Fruit fly (Drosophila melanogaster) whole organism, embryonic: ENCODE measurements around the gene CG6005.

ENCODE experiments used
- ATbp ChIP-seq: fragments of 200-800 bp; sonication (Bioruptor generic); optimal IDR thresholded peaks from 2 replicates; lab custom pipeline; 2017; ENCODE audit warnings: missing biosample characterization, mild to moderate bottlenecking, missing genetic modification characterization, missing genetic modification reagents
- Abd-B ChIP-seq: fragments of 200-800 bp; sonication (Bioruptor generic); optimal IDR thresholded peaks from 2 replicates; lab custom pipeline; 2018; ENCODE audit warnings: missing biosample characterization, mild to moderate bottlenecking, missing genetic modification characterization, moderate library complexity
- Atf6 ChIP-seq: fragments of 200-800 bp; sonication (Bioruptor generic); IDR thresholded peaks from 2 replicates; pipeline ENCODE4 v1.3.6; 2022; ENCODE audit warnings: missing biosample characterization, missing genetic modification characterization
- B-H2 ChIP-seq: fragments of 200-800 bp; sonication (Bioruptor generic); optimal IDR thresholded peaks from 2 replicates; lab custom pipeline; 2018; ENCODE audit warnings: missing biosample characterization, mild to moderate bottlenecking, missing genetic modification characterization
- CG10959 ChIP-seq: fragments of 200-800 bp; sonication (Bioruptor generic); IDR thresholded peaks from 2 replicates; pipeline ENCODE4 v1.3.6; 2022; ENCODE audit warnings: missing biosample characterization, missing genetic modification characterization
- CG12104 ChIP-seq: fragments of 200-800 bp; sonication (Bioruptor generic); optimal IDR thresholded peaks from 3 replicates; lab custom pipeline; 2016; ENCODE audit warnings: missing biosample characterization, missing genetic modification characterization
- CG12769 ChIP-seq: fragments of 200-800 bp; sonication (Bioruptor generic); optimal IDR thresholded peaks from 2 replicates; lab custom pipeline; 2019; ENCODE audit warnings: missing biosample characterization, mild to moderate bottlenecking, missing genetic modification characterization, moderate library complexity
- CG13624 ChIP-seq: fragments of 200-800 bp; sonication (Bioruptor generic); optimal IDR thresholded peaks from 2 replicates; lab custom pipeline; 2016; ENCODE audit warnings: missing biosample characterization, missing genetic modification characterization
- CG14710 ChIP-seq: fragments of 200-800 bp; sonication (Bioruptor generic); optimal IDR thresholded peaks from 3 replicates; lab custom pipeline; 2019; ENCODE audit warnings: missing biosample characterization, mild to moderate bottlenecking, missing genetic modification characterization, moderate library complexity
- CG14860 ChIP-seq: fragments of 200-800 bp; sonication (Bioruptor generic); IDR thresholded peaks from 3 replicates; pipeline ENCODE4 v1.3.6; 2022; ENCODE audit warnings: missing biosample characterization, missing genetic modification characterization; ENCODE audit not compliant: partially characterized antibody
- CG1647 ChIP-seq: fragments of 200-800 bp; sonication (Bioruptor generic); optimal IDR thresholded peaks from 3 replicates; lab custom pipeline; 2016; ENCODE audit warnings: missing biosample characterization, missing genetic modification characterization
- CG17568 ChIP-seq: fragments of 200-800 bp; sonication (Bioruptor generic); optimal IDR thresholded peaks from 2 replicates; lab custom pipeline; 2018; ENCODE audit warnings: missing biosample characterization, mild to moderate bottlenecking, missing genetic modification characterization, moderate library complexity
- CG1792 ChIP-seq: fragments of 200-800 bp; sonication (Bioruptor generic); optimal IDR thresholded peaks from 2 replicates; lab custom pipeline; 2016; ENCODE audit warnings: missing biosample characterization, missing genetic modification characterization
- CG18476 ChIP-seq: fragments of 200-800 bp; sonication (Bioruptor generic); optimal IDR thresholded peaks from 2 replicates; lab custom pipeline; 2016; ENCODE audit warnings: missing biosample characterization, mild to moderate bottlenecking, missing genetic modification characterization
- CG32767 ChIP-seq: fragments of 200-800 bp; sonication (Bioruptor generic); IDR thresholded peaks from 2 replicates; pipeline ENCODE4 v1.3.6; 2022; ENCODE audit warnings: missing biosample characterization, missing genetic modification characterization
- CG3726 ChIP-seq: fragments of 200-800 bp; sonication (Bioruptor generic); IDR thresholded peaks from 3 replicates; pipeline ENCODE4, ENCODE4 v1.3.6; 2022; ENCODE audit warnings: missing biosample characterization, missing genetic modification characterization
- CG3995 ChIP-seq: fragments of 200-800 bp; sonication (Bioruptor generic); optimal IDR thresholded peaks from 3 replicates; lab custom pipeline; 2016; ENCODE audit warnings: missing biosample characterization, missing genetic modification characterization
- CG4707 ChIP-seq: fragments of 200-800 bp; sonication (Bioruptor generic); optimal IDR thresholded peaks from 2 replicates; lab custom pipeline; 2018; ENCODE audit warnings: missing biosample characterization, mild to moderate bottlenecking, missing genetic modification characterization, moderate library complexity
- Dip2 ChIP-seq: fragments of 200-800 bp; sonication (Bioruptor generic); IDR thresholded peaks from 2 replicates; pipeline ENCODE4 v1.3.6; 2022; ENCODE audit warnings: missing biosample characterization, missing genetic modification characterization
- Drgx ChIP-seq: fragments of 200-800 bp; sonication (Bioruptor generic); IDR thresholded peaks from 2 replicates; pipeline ENCODE4 v1.3.6; 2022; ENCODE audit warnings: missing biosample characterization, missing genetic modification characterization
- E2f2 ChIP-seq: fragments of 200-800 bp; sonication (Bioruptor generic); IDR thresholded peaks from 2 replicates; pipeline ENCODE4 v1.3.6; 2022; ENCODE audit warnings: missing biosample characterization, missing genetic modification characterization
- GATAe ChIP-seq: fragments of 200-800 bp; sonication (Bioruptor generic); conservative IDR thresholded peaks from 2 replicates; pipeline ENCODE4 v1.3.6; 2022; ENCODE audit warnings: missing biosample characterization, missing genetic modification characterization
- HLH3B ChIP-seq: fragments of 200-800 bp; sonication (Bioruptor generic); IDR thresholded peaks from 2 replicates; pipeline ENCODE4 v1.3.6; 2022; ENCODE audit warnings: missing biosample characterization, missing genetic modification characterization
- Hr51 ChIP-seq, 2 experiments: fragments of 200-800 bp; sonication (Bioruptor generic); optimal IDR thresholded peaks; 2 replicates in 1 of 2; 3 replicates in 1 of 2; lab custom pipeline; 2016 to 2018; ENCODE audit warnings: missing biosample characterization in 2 of 2, missing genetic modification characterization in 2 of 2, mild to moderate bottlenecking in 1 of 2, moderate library complexity in 1 of 2
- Lpt ChIP-seq: fragments of >200 bp; optimal IDR thresholded peaks from 2 replicates; lab custom pipeline; 2018; ENCODE audit warnings: missing biosample characterization, missing genetic modification characterization
- Mes4 ChIP-seq: fragments of 200-800 bp; sonication (Bioruptor generic); optimal IDR thresholded peaks from 2 replicates; lab custom pipeline; 2016; ENCODE audit warnings: missing biosample characterization, missing genetic modification characterization
- NK7.1 ChIP-seq: fragments of 200-800 bp; sonication (Bioruptor generic); optimal IDR thresholded peaks from 3 replicates; lab custom pipeline; 2016; ENCODE audit warnings: missing biosample characterization, missing genetic modification characterization
- PHDP ChIP-seq: fragments of 200-800 bp; sonication (Bioruptor generic); optimal IDR thresholded peaks from 3 replicates; lab custom pipeline; 2018; ENCODE audit warnings: missing biosample characterization, mild to moderate bottlenecking, missing genetic modification characterization, moderate library complexity
- Spps ChIP-seq: fragments of 200-800 bp; sonication (Bioruptor generic); optimal IDR thresholded peaks from 2 replicates; lab custom pipeline; 2018; ENCODE audit warnings: missing biosample characterization, mild to moderate bottlenecking, missing genetic modification characterization
- bcd ChIP-seq: fragments of 200-800 bp; sonication (Bioruptor generic); optimal IDR thresholded peaks from 2 replicates; lab custom pipeline; 2017; ENCODE audit warnings: missing biosample characterization, mild to moderate bottlenecking, missing genetic modification characterization
- dmrt99B ChIP-seq: fragments of 200-800 bp; sonication (Bioruptor generic); optimal IDR thresholded peaks from 2 replicates; lab custom pipeline; 2018; ENCODE audit warnings: missing biosample characterization, mild to moderate bottlenecking, missing genetic modification characterization, moderate library complexity
- eve ChIP-seq, 2 experiments: fragments of >200 bp; optimal IDR thresholded peaks; 2 replicates each; lab custom pipeline; 2017; ENCODE audit warnings: missing biosample characterization in 2 of 2, missing genetic modification characterization in 2 of 2
- fd96Cb ChIP-seq: fragments of 200-800 bp; sonication (Bioruptor generic); optimal IDR thresholded peaks from 2 replicates; lab custom pipeline; 2018; ENCODE audit warnings: missing biosample characterization, mild to moderate bottlenecking, missing genetic modification characterization, moderate library complexity
- hb ChIP-seq: fragments of 200-800 bp; sonication (Bioruptor generic); IDR thresholded peaks from 3 replicates; pipeline ENCODE4 v1.3.6; 2022; ENCODE audit warnings: missing biosample characterization, missing genetic modification characterization; ENCODE audit not compliant: partially characterized antibody
- inv ChIP-seq: fragments of 200-800 bp; sonication (Bioruptor generic); IDR thresholded peaks from 2 replicates; pipeline ENCODE4 v1.3.6; 2022; ENCODE audit warnings: missing biosample characterization, missing genetic modification characterization; ENCODE audit not compliant: partially characterized antibody
- mirr ChIP-seq: fragments of 200-800 bp; sonication (Bioruptor generic); optimal IDR thresholded peaks from 3 replicates; lab custom pipeline; 2018; ENCODE audit warnings: missing biosample characterization, mild to moderate bottlenecking, missing genetic modification characterization
- mld ChIP-seq: fragments of 200-800 bp; sonication (Bioruptor generic); IDR thresholded peaks from 3 replicates; pipeline ENCODE4 v1.3.6; 2022; ENCODE audit warnings: missing biosample characterization, missing genetic modification characterization; ENCODE audit not compliant: partially characterized antibody
- nau ChIP-seq: fragments of 200-800 bp; sonication (Bioruptor generic); optimal IDR thresholded peaks from 3 replicates; lab custom pipeline; 2017; ENCODE audit warnings: missing biosample characterization, mild to moderate bottlenecking, missing genetic modification characterization, missing genetic modification reagents
- nmo ChIP-seq: fragments of 200-800 bp; sonication (Bioruptor generic); optimal IDR thresholded peaks from 2 replicates; lab custom pipeline; 2018; ENCODE audit warnings: missing biosample characterization, mild to moderate bottlenecking, missing genetic modification characterization, moderate library complexity
- pho ChIP-seq: fragments of 200-800 bp; sonication (Bioruptor generic); optimal IDR thresholded peaks from 2 replicates; lab custom pipeline; 2016; ENCODE audit warnings: missing biosample characterization, missing genetic modification characterization
- pros ChIP-seq: fragments of 200-800 bp; sonication (Bioruptor generic); optimal IDR thresholded peaks from 3 replicates; lab custom pipeline; 2019; ENCODE audit warnings: missing biosample characterization, mild to moderate bottlenecking, missing genetic modification characterization, moderate library complexity
- ranshi ChIP-seq: fragments of 200-800 bp; sonication (Bioruptor generic); IDR thresholded peaks from 2 replicates; pipeline ENCODE4 v1.3.6; 2022; ENCODE audit warnings: missing biosample characterization, missing genetic modification characterization
- schlank ChIP-seq: fragments of 200-800 bp; sonication (Bioruptor generic); optimal IDR thresholded peaks from 2 replicates; lab custom pipeline; 2018; ENCODE audit warnings: missing biosample characterization, mild to moderate bottlenecking, missing genetic modification characterization
- tgo ChIP-seq: fragments of 200-800 bp; sonication (Bioruptor generic); IDR thresholded peaks from 3 replicates; pipeline ENCODE4 v1.3.6; 2022; ENCODE audit warnings: missing biosample characterization, missing genetic modification characterization
- toy ChIP-seq: fragments of 200-800 bp; sonication (Bioruptor generic); IDR thresholded peaks from 2 replicates; pipeline ENCODE4 v1.3.6; 2022; ENCODE audit warnings: missing biosample characterization, missing genetic modification characterization
- vvl ChIP-seq: fragments of 200-800 bp; sonication (Bioruptor generic); IDR thresholded peaks from 2 replicates; pipeline ENCODE4 v1.3.6; 2022; ENCODE audit warnings: missing biosample characterization, missing genetic modification characterization
- wek ChIP-seq: fragments of 200-800 bp; sonication (Bioruptor generic); optimal IDR thresholded peaks from 3 replicates; lab custom pipeline; 2018; ENCODE audit warnings: missing biosample characterization, mild to moderate bottlenecking, missing genetic modification characterization, moderate library complexity
- zfh2 ChIP-seq: fragments of 200-800 bp; sonication (Bioruptor generic); optimal IDR thresholded peaks from 2 replicates; lab custom pipeline; 2016; ENCODE audit warnings: missing biosample characterization, missing genetic modification characterization

CG6005 gene

dm6 chr3R:18987428-18988416 lies 36.1 kb downstream of the CG6005 start (continued):
- TF ChIP-seq Atf6 (no peak), CG12769 (tag; lab: Kevin White, UChicago) (peak; percentile 35), ranshi (GFP tag; lab: Robert Waterston, UW) (peak; percentile 3; the same call in 1 of the 2 replicates), hb (GFP tag; lab: Robert Waterston, UW) (no peak), Drgx (GFP tag; lab: Robert Waterston, UW) (no peak), Dip2 (GFP tag; lab: Robert Waterston, UW) (no peak), CG32767 (no peak), fd96Cb (tag; lab: Kevin White, UChicago) (no peak), inv (no peak), Abd-B (GFP tag; lab: Kevin White, UChicago) (no peak), toy (GFP tag; lab: Robert Waterston, UW) (no peak), CG14860 (GFP tag; lab: Robert Waterston, UW) (no peak), Spps (no peak), NK7.1 (no peak), CG18476 (no peak), CG14710 (tag; lab: Kevin White, UChicago) (peak; percentile 35), vvl (GFP tag; lab: Robert Waterston, UW) (peak; percentile 27; the same call in 1 of the 2 replicates), CG17568 (GFP tag; lab: Kevin White, UChicago) (peak; percentile 40), CG10959 (no peak), HLH3B (GFP tag; lab: Robert Waterston, UW) (no peak), zfh2 (GFP tag; lab: Kevin White, UChicago) (no peak), CG1792 (GFP tag; lab: Kevin White, UChicago) (no peak), CG4707 (GFP tag; lab: Kevin White, UChicago) (peak; percentile 18), dmrt99B (tag; lab: Kevin White, UChicago) (peak; percentile 58), B-H2 (GFP tag; lab: Kevin White, UChicago) (no peak), eve (GFP tag; optimal IDR thresholded peaks at IDR 0.05; lab: Kevin White, UChicago) (no peak), Lpt (GFP tag; lab: Kevin White, UChicago) (no peak), tgo (no peak), E2f2 (GFP tag; lab: Robert Waterston, UW) (no peak), Mes4 (no peak), ATbp (GFP tag; lab: Kevin White, UChicago) (no peak), pho (GFP tag; lab: Kevin White, UChicago) (no peak), pros (GFP tag; lab: Kevin White, UChicago) (peak; percentile 15), bcd (GFP tag; lab: Kevin White, UChicago) (no peak), Hr51 (GFP tag; optimal IDR thresholded peaks at IDR 0.05; lab: Kevin White, UChicago) (peak in 1 of 2 experiments; percentile 6), schlank (tag; lab: Kevin White, UChicago) (no peak), PHDP (tag; lab: Kevin White, UChicago) (peak; percentile 2), mirr (no peak), nmo (GFP tag; lab: Kevin White, UChicago) (no peak), GATAe (GFP tag; lab: Robert Waterston, UW) (no peak), CG3995 (GFP tag; lab: Kevin White, UChicago) (no peak), wek (GFP tag; lab: Kevin White, UChicago) (no peak), CG3726 (GFP tag; lab: Robert Waterston, UW) (no peak), mld (GFP tag; lab: Robert Waterston, UW) (no peak), CG13624 (GFP tag; lab: Kevin White, UChicago) (no peak), CG1647 (GFP tag; lab: Kevin White, UChicago) (no peak), nau (GFP tag; lab: Kevin White, UChicago) (peak; percentile 20), CG12104 (GFP tag; lab: Kevin White, UChicago) (no peak)
